Worm (Caenorhabditis elegans) whole organism, L4 larva: ENCODE measurements around the gene ZK632.11.
A peak's percentile ranks its signal among the peaks of the same experiment; 100 is the strongest.

ENCODE experiments used
- D1046.2 ChIP-seq: fragments of 200-800 bp; sonication (Bioruptor generic); IDR thresholded peaks from 2 replicates; pipeline ENCODE4 v1.3.6; 2022; ENCODE audit warnings: missing genetic modification characterization, missing compliant biosample characterization
- F49E8.2 ChIP-seq: sonication (generic microtip); optimal IDR thresholded peaks from 2 replicates; lab custom pipeline; 2016; ENCODE audit warnings: missing compliant biosample characterization, mild to moderate bottlenecking, missing genetic modification characterization, borderline replicate concordance
- T20F7.1 ChIP-seq: fragments of 200-800 bp; sonication (Bioruptor generic); optimal IDR thresholded peaks from 2 replicates; lab custom pipeline; 2018; ENCODE audit warnings: mild to moderate bottlenecking, missing genetic modification characterization, missing compliant biosample characterization
- T26A8.4 ChIP-seq: fragments of 200-800 bp; sonication (Bioruptor generic); IDR thresholded peaks from 2 replicates; pipeline ENCODE4 v1.3.6; 2022; ENCODE audit warnings: missing genetic modification characterization, missing compliant biosample characterization
- Y5F2A.4 ChIP-seq: fragments of 200-800 bp; sonication (Bioruptor generic); optimal IDR thresholded peaks from 2 replicates; lab custom pipeline; 2018; ENCODE audit warnings: mild to moderate bottlenecking, missing genetic modification characterization, missing compliant biosample characterization
- aha-1 ChIP-seq: fragments of 150-350 bp; peaks from one replicate; lab custom pipeline; 2014; ENCODE audit warnings: missing biosample characterization, missing genetic modification characterization
- ama-1 ChIP-seq: fragments of 150-350 bp; optimal IDR thresholded peaks from 2 replicates; lab custom pipeline; 2014; ENCODE audit warnings: inconsistent platforms, mixed read lengths
- arid-1 ChIP-seq: fragments of 200-800 bp; sonication (Bioruptor generic); conservative IDR thresholded peaks from 2 replicates; pipeline ENCODE4 v1.3.6; 2022; ENCODE audit warnings: missing genetic modification reagents, missing genetic modification characterization, missing compliant biosample characterization
- ces-1 ChIP-seq: fragments of 150-350 bp; sonication (generic microtip); optimal IDR thresholded peaks from 4 replicates; lab custom pipeline; 2014; ENCODE audit warnings: missing biosample characterization, missing genetic modification reagents, missing genetic modification characterization
- ctbp-1 ChIP-seq: fragments of 200-800 bp; sonication (Bioruptor generic); IDR thresholded peaks from 2 replicates; pipeline ENCODE4 v1.3.6; 2022; ENCODE audit warnings: missing genetic modification reagents, missing genetic modification characterization, missing compliant biosample characterization
- daf-16 ChIP-seq, 3 experiments: sonication (generic microtip); optimal IDR thresholded peaks; 2 replicates each; lab custom pipeline; 2016 to 2017; ENCODE audit warnings: missing genetic modification characterization in 3 of 3, missing genetic modification reagents in 3 of 3, mild to moderate bottlenecking in 2 of 3, missing compliant biosample characterization in 2 of 3, missing biosample characterization in 1 of 3, moderate library complexity in 1 of 3
- daf-19 ChIP-seq: fragments of 200-800 bp; sonication (Bioruptor generic); conservative IDR thresholded peaks from 2 replicates; pipeline ENCODE4 v1.3.6; 2022; ENCODE audit warnings: missing genetic modification characterization, missing compliant biosample characterization
- daf-8 ChIP-seq: fragments of 200-800 bp; sonication (Bioruptor generic); IDR thresholded peaks from 2 replicates; pipeline ENCODE4 v1.3.6; 2022; ENCODE audit warnings: missing genetic modification characterization, missing compliant biosample characterization
- duxl-1 ChIP-seq: sonication (generic microtip); optimal IDR thresholded peaks from 2 replicates; lab custom pipeline; 2016; ENCODE audit warnings: mild to moderate bottlenecking, missing genetic modification characterization, moderate library complexity, missing compliant biosample characterization; ENCODE audit not compliant: poor library complexity
- dve-1 ChIP-seq: sonication (generic microtip); optimal IDR thresholded peaks from 2 replicates; lab custom pipeline; 2017; ENCODE audit warnings: antibody characterized with exemption, mild to moderate bottlenecking, missing genetic modification characterization, missing compliant biosample characterization; ENCODE audit not compliant: insufficient read depth
- egl-43 ChIP-seq: fragments of 200-800 bp; sonication (Bioruptor generic); IDR thresholded peaks from 2 replicates; pipeline ENCODE4 v1.3.6; 2022; ENCODE audit warnings: missing genetic modification reagents, missing genetic modification characterization, missing compliant biosample characterization
- fos-1 ChIP-seq: fragments of 150-350 bp; optimal IDR thresholded peaks from 2 replicates; lab custom pipeline; 2014; ENCODE audit warnings: missing biosample characterization, missing genetic modification characterization
- gei-8 ChIP-seq: fragments of 200-800 bp; sonication (Bioruptor generic); optimal IDR thresholded peaks from 2 replicates; lab custom pipeline; 2018; ENCODE audit warnings: mild to moderate bottlenecking, missing genetic modification characterization, missing compliant biosample characterization
- hlh-11 ChIP-seq: fragments of 200-800 bp; sonication (Bioruptor generic); optimal IDR thresholded peaks from 2 replicates; lab custom pipeline; 2018; ENCODE audit warnings: mild to moderate bottlenecking, missing genetic modification characterization, missing compliant biosample characterization
- hmg-1.1 ChIP-seq: fragments of 200-800 bp; sonication (Bioruptor generic); IDR thresholded peaks from 2 replicates; pipeline ENCODE4 v1.3.6; 2022; ENCODE audit warnings: missing genetic modification reagents, missing genetic modification characterization, missing compliant biosample characterization
- jun-1 ChIP-seq: fragments of 150-350 bp; optimal IDR thresholded peaks from 2 replicates; lab custom pipeline; 2014; ENCODE audit warnings: missing biosample characterization, missing genetic modification reagents, missing genetic modification characterization
- lin-13 ChIP-seq: fragments of 150-350 bp; optimal IDR thresholded peaks from 2 replicates; lab custom pipeline; 2014; ENCODE audit warnings: missing biosample characterization, missing genetic modification reagents, missing genetic modification characterization
- lin-38 ChIP-seq: fragments of 200-800 bp; sonication (Bioruptor generic); IDR thresholded peaks from 2 replicates; pipeline ENCODE4 v1.3.6; 2022; ENCODE audit warnings: missing genetic modification reagents, missing genetic modification characterization, missing compliant biosample characterization
- lir-3 ChIP-seq: sonication (generic microtip); optimal IDR thresholded peaks from 2 replicates; lab custom pipeline; 2016; ENCODE audit warnings: mild to moderate bottlenecking, missing genetic modification characterization, missing compliant biosample characterization
- lsy-2 ChIP-seq, 2 experiments: fragments of 150-350 bp in 1 of 2; sonication (generic microtip) in 1 of 2; optimal IDR thresholded peaks; 2 replicates each; lab custom pipeline; 2014 to 2017; ENCODE audit warnings: missing biosample characterization in 2 of 2, missing genetic modification characterization in 2 of 2
- madf-5 ChIP-seq, 2 experiments: fragments of 200-800 bp; sonication (Bioruptor generic); IDR thresholded peaks; 2 replicates each; pipeline ENCODE4 v1.3.6; 2022; ENCODE audit warnings: missing compliant biosample characterization in 2 of 2, missing genetic modification characterization in 2 of 2
- mep-1 ChIP-seq: fragments of 150-350 bp; sonication (generic microtip); optimal IDR thresholded peaks from 3 replicates; lab custom pipeline; 2014; ENCODE audit warnings: missing biosample characterization, missing genetic modification characterization
- mes-2 ChIP-seq: sonication (generic microtip); optimal IDR thresholded peaks from 2 replicates; lab custom pipeline; 2016; ENCODE audit warnings: missing genotype, mild to moderate bottlenecking, missing genetic modification characterization, missing compliant biosample characterization; ENCODE audit not compliant: poor library complexity, severe bottlenecking
- nhr-102 ChIP-seq: sonication (generic microtip); optimal IDR thresholded peaks from 2 replicates; lab custom pipeline; 2016; ENCODE audit warnings: mild to moderate bottlenecking, missing genetic modification characterization, moderate library complexity, missing compliant biosample characterization
- nhr-111 ChIP-seq: fragments of 200-800 bp; sonication (Bioruptor generic); optimal IDR thresholded peaks from 2 replicates; lab custom pipeline; 2018; ENCODE audit warnings: mild to moderate bottlenecking, missing genetic modification characterization, missing compliant biosample characterization
- nhr-28 ChIP-seq: fragments of 150-350 bp; optimal IDR thresholded peaks from 2 replicates; lab custom pipeline; 2014; ENCODE audit warnings: missing biosample characterization, missing genetic modification characterization
- nhr-48 ChIP-seq: sonication (generic microtip); optimal IDR thresholded peaks from 2 replicates; lab custom pipeline; 2016; ENCODE audit warnings: mild to moderate bottlenecking, missing genetic modification characterization, missing compliant biosample characterization
- nhr-76 ChIP-seq: fragments of 150-350 bp; optimal IDR thresholded peaks from 2 replicates; lab custom pipeline; 2014; ENCODE audit warnings: missing biosample characterization, missing genetic modification characterization
- pha-4 ChIP-seq, 2 experiments: fragments of 150-350 bp in 1 of 2; fragments of 200-800 bp in 1 of 2; sonication (Bioruptor generic) in 1 of 2; IDR thresholded peaks in 1 of 2; optimal IDR thresholded peaks in 1 of 2; 2 replicates each; pipeline versions ENCODE4 v1.3.6 to Lab custom; 2014 to 2022; ENCODE audit warnings: missing genetic modification characterization in 2 of 2, missing genetic modification reagents in 2 of 2, missing biosample characterization in 1 of 2, missing compliant biosample characterization in 1 of 2
- pqm-1 ChIP-seq: sonication (generic microtip); optimal IDR thresholded peaks from 2 replicates; lab custom pipeline; 2017; ENCODE audit warnings: missing biosample characterization, missing genetic modification characterization
- rbr-2 ChIP-seq: sonication (generic microtip); optimal IDR thresholded peaks from 2 replicates; lab custom pipeline; 2016; ENCODE audit warnings: missing genotype, missing genetic modification characterization, missing compliant biosample characterization
- saeg-2 ChIP-seq: fragments of 200-800 bp; sonication (Bioruptor generic); IDR thresholded peaks from 2 replicates; pipeline ENCODE4 v1.3.6; 2022; ENCODE audit warnings: missing genetic modification reagents, missing genetic modification characterization, missing compliant biosample characterization
- sdz-12 ChIP-seq: fragments of 200-800 bp; sonication (Bioruptor generic); optimal IDR thresholded peaks from 2 replicates; lab custom pipeline; 2018; ENCODE audit warnings: mild to moderate bottlenecking, missing genetic modification characterization, missing compliant biosample characterization
- snpc-1.2 ChIP-seq: fragments of 200-800 bp; sonication (Bioruptor generic); IDR thresholded peaks from 2 replicates; pipeline ENCODE4 v1.3.6; 2022; ENCODE audit warnings: missing genetic modification reagents, missing genetic modification characterization, missing compliant biosample characterization
- spr-1 ChIP-seq: sonication (generic microtip); optimal IDR thresholded peaks from 2 replicates; lab custom pipeline; 2016; ENCODE audit warnings: mild to moderate bottlenecking, missing genetic modification characterization, missing compliant biosample characterization
- spr-3 ChIP-seq: fragments of 200-800 bp; sonication (Bioruptor generic); optimal IDR thresholded peaks from 2 replicates; lab custom pipeline; 2018; ENCODE audit warnings: mild to moderate bottlenecking, missing genetic modification characterization, missing compliant biosample characterization
- tra-1 ChIP-seq: fragments of 200-800 bp; sonication (Bioruptor generic); IDR thresholded peaks from 2 replicates; pipeline ENCODE4 v1.3.6; 2022; ENCODE audit warnings: missing genetic modification reagents, missing genetic modification characterization, missing compliant biosample characterization

Gene ZK632.11

DNA sequence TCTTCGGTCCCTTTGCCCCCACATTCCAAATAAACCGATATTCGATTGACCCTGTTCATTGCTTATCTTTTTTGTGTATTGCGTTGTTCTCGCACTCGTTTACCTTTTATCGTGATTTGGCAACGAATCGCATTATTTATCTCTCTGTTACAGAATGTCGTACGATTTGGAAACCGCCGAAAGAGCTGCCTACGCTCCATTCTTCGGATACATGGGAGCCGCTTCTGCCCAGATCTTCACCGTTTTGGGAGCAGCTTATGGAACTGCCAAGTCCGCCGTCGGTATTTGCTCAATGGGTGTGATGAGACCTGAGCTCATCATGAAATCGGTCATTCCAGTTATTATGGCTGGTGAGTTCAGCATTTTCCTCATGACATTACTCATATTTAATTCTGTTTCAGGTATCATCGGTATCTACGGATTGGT, 45.7 kb upstream of the ZK632.11 start, which contains the start of gene vha-2 (continued):
- no peak for TF ChIP-seq D1046.2 (GFP tag; lab: Robert Waterston, UW)
- no peak for TF ChIP-seq rbr-2 (tag; lab: Kevin White, UChicago)
- peak; percentile 49 for TF ChIP-seq arid-1 (GFP tag; lab: Robert Waterston, UW)
- TF ChIP-seq daf-16 (GFP tag; optimal IDR thresholded peaks at IDR 0.05; lab: Kevin White, UChicago) = peak in 1 of 2 experiments; percentile 9
- TF ChIP-seq daf-16 (tag; optimal IDR thresholded peaks at IDR 0.05; lab: Kevin White, UChicago) = peak; percentile 31
- TF ChIP-seq nhr-102 (tag; lab: Kevin White, UChicago) = peak; percentile 12
- TF ChIP-seq madf-5 (GFP tag; IDR thresholded peaks at IDR 0.05; lab: Robert Waterston, UW) = 0 out of 4 replicates have a peak, but pooled peaks of 1 of the 2 experiments have one; percentile 34
- peak; percentile 32 for TF ChIP-seq hlh-11
- peak; percentile 26; the same call in 1 of the 2 replicates for TF ChIP-seq tra-1 (GFP tag; lab: Robert Waterston, UW)
- 0 out of 2 replicates have a peak, but pooled peaks have one; percentile 10 for TF ChIP-seq daf-8
- TF ChIP-seq snpc-1.2 (GFP tag; lab: Robert Waterston, UW) = no peak
- peak; percentile 10 for TF ChIP-seq nhr-48 (tag; lab: Kevin White, UChicago)
- TF ChIP-seq lsy-2 (tag; optimal IDR thresholded peaks at IDR 0.05; lab: Kevin White, UChicago) = no peak
- TF ChIP-seq egl-43 (GFP tag; lab: Robert Waterston, UW) = 0 out of 2 replicates have a peak, but pooled peaks have one; percentile 47
- peak; percentile 40 for TF ChIP-seq F49E8.2 (tag; lab: Kevin White, UChicago)
- peak; percentile 31 for TF ChIP-seq dve-1 (tag; lab: Kevin White, UChicago)
- peak; percentile 77 for TF ChIP-seq lin-38
- TF ChIP-seq spr-1 (tag; lab: Kevin White, UChicago) = peak; percentile 39
- no peak for TF ChIP-seq saeg-2 (GFP tag; lab: Robert Waterston, UW)

DNA sequence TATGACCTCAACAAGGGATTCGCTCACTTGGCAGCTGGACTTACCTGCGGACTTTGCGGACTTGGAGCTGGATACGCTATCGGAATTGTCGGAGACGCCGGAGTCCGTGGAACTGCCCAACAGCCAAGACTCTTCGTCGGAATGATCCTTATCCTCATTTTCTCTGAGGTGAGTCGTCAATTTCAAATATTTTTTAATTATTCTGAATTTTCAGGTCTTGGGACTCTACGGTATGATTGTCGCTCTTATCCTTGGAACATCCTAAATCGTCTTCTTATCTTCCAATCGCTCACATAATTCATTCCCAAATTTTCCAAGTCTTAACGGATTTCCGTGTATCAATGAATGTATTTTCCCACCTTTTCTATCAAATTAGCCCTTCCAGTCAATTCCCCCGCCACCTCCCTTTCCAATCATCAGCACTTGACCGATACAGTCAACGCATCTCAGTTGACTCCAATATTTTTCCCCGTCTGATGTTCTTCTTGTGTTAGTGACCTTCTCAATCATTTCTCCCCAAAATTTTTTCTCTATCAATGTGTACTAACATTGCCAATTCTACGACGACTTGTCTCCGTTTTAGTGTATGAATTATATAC, 45.1 kb upstream of the ZK632.11 start, which contains the start of gene R10E11.6:
TSS of gene R10E11.6 (plus strand) at position 524 of the 599 bp plus-strand sequence.
- TF ChIP-seq aha-1 (tag; lab: Kevin White, UChicago) = peak; percentile 92
- 0 out of 2 replicates have a peak, but pooled peaks have one; percentile 11 for TF ChIP-seq D1046.2 (GFP tag; lab: Robert Waterston, UW)
- 0 out of 2 replicates have a peak, but pooled peaks have one; percentile 10 for TF ChIP-seq daf-19 (GFP tag; lab: Robert Waterston, UW)
- peak; percentile 33 for TF ChIP-seq Y5F2A.4 (GFP tag; lab: Kevin White, UChicago)
- TF ChIP-seq mes-2 = peak; percentile 22
- TF ChIP-seq ces-1 = no peak
- no peak for TF ChIP-seq nhr-76 (tag; lab: Kevin White, UChicago)
- TF ChIP-seq daf-8 = 0 out of 2 replicates have a peak, but pooled peaks have one; percentile 8

DNA sequence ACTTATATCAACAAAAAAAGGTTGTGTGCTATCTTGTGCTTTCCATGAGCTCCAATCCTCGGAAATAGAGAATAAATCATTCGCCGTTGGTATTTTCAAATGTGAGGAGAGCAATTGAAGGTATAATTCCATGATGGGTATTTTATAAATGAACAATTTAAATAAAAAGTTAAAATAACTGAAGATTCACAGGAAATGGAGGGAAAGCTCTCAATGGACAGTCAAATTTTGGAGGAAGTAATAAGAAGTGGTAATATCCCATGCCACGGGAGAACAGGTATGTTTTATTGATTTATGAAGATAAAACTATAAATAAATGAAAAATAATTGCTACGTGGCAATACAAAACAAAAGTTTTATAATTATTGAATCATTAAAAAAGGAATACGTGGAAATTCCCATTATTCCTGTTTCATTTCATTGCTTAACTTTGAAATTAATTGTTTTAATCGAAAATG, 44.6 kb upstream of the ZK632.11 start:
- TF ChIP-seq ctbp-1 (GFP tag; lab: Robert Waterston, UW) = 0 out of 2 replicates have a peak, but pooled peaks have one; percentile 38
- peak; percentile 26 for TF ChIP-seq spr-1 (tag; lab: Kevin White, UChicago)
- TF ChIP-seq pha-4 (GFP tag; IDR thresholded peaks at IDR 0.05; lab: Robert Waterston, UW) = 0 out of 2 replicates have a peak, but pooled peaks have one; percentile 4
- TF ChIP-seq pha-4 (tag; optimal IDR thresholded peaks at IDR 0.05; lab: Kevin White, UChicago) = no peak
- TF ChIP-seq jun-1 (tag; lab: Kevin White, UChicago) = no peak
- peak in 1 of 2 experiments; percentile 62 for TF ChIP-seq daf-16 (GFP tag; optimal IDR thresholded peaks at IDR 0.05; lab: Kevin White, UChicago)
- peak; percentile 61 for TF ChIP-seq daf-16 (tag; optimal IDR thresholded peaks at IDR 0.05; lab: Kevin White, UChicago)
- TF ChIP-seq spr-3 (GFP tag; lab: Kevin White, UChicago) = peak; percentile 40
- peak; percentile 65 for TF ChIP-seq mep-1 (tag; lab: Kevin White, UChicago)
- TF ChIP-seq lin-38 = peak; percentile 62
- TF ChIP-seq gei-8 (GFP tag; lab: Kevin White, UChicago) = no peak
- peak; percentile 73 for TF ChIP-seq nhr-102 (tag; lab: Kevin White, UChicago)
- no peak for TF ChIP-seq nhr-28
- no peak for TF ChIP-seq pqm-1 (tag; lab: Kevin White, UChicago)
- peak; percentile 51 for TF ChIP-seq nhr-111 (GFP tag; lab: Kevin White, UChicago)
- peak; percentile 76 for TF ChIP-seq sdz-12 (GFP tag; lab: Kevin White, UChicago)
- TF ChIP-seq T20F7.1 (GFP tag; lab: Kevin White, UChicago) = peak; percentile 47
- TF ChIP-seq aha-1 (tag; lab: Kevin White, UChicago) = peak; percentile 26
- peak in 1 of 2 experiments; percentile 50 for TF ChIP-seq lsy-2 (tag; optimal IDR thresholded peaks at IDR 0.05; lab: Kevin White, UChicago)
- peak; percentile 26 for TF ChIP-seq nhr-48 (tag; lab: Kevin White, UChicago)
- no peak for TF ChIP-seq lin-13 (GFP tag; lab: Kevin White, UChicago)
- peak; percentile 55 for TF ChIP-seq T26A8.4 (GFP tag; lab: Robert Waterston, UW)
- TF ChIP-seq ama-1 = peak; percentile 68
- peak; percentile 36; the same call in 1 of the 2 replicates for TF ChIP-seq hmg-1.1 (GFP tag; lab: Robert Waterston, UW)
- no peak for TF ChIP-seq lir-3
- TF ChIP-seq duxl-1 = peak; percentile 46
- peak; percentile 51 for TF ChIP-seq fos-1
